Fruit fly (Drosophila melanogaster) whole organism, prepupa: ENCODE measurements around the gene Blm.
A peak's percentile ranks its signal among the peaks of the same experiment; 100 is the strongest.

Source experiments
- Blimp-1 ChIP-seq: fragments of 200-800 bp; sonication (Bioruptor generic); optimal IDR thresholded peaks from 3 replicates; lab custom pipeline; 2017; ENCODE audit warnings: missing biosample characterization, missing genetic modification characterization, mild to moderate bottlenecking, moderate library complexity, missing genetic modification reagents
- CG10669 ChIP-seq: fragments of 200-800 bp; sonication (Bioruptor generic); optimal IDR thresholded peaks from 3 replicates; lab custom pipeline; 2018; ENCODE audit warnings: missing biosample characterization, mild to moderate bottlenecking, missing genetic modification characterization, moderate library complexity
- CG11294 ChIP-seq: fragments of 200-800 bp; sonication (Bioruptor generic); IDR thresholded peaks from 2 replicates; pipeline ENCODE4 v1.3.6; 2022; ENCODE audit warnings: missing biosample characterization, missing genetic modification characterization
- CG11902 ChIP-seq: fragments of 200-800 bp; sonication (Bioruptor generic); optimal IDR thresholded peaks from 3 replicates; lab custom pipeline; 2016; ENCODE audit warnings: missing biosample characterization, missing genetic modification characterization
- CG15336 ChIP-seq: fragments of 200-800 bp; sonication (Bioruptor generic); IDR thresholded peaks from 2 replicates; pipeline ENCODE4 v1.3.6; 2022; ENCODE audit warnings: missing biosample characterization, missing genetic modification characterization
- CG16779 ChIP-seq: fragments of 200-800 bp; sonication (Bioruptor generic); optimal IDR thresholded peaks from 3 replicates; lab custom pipeline; 2017; ENCODE audit warnings: missing biosample characterization, mild to moderate bottlenecking, missing genetic modification characterization
- CG3032 ChIP-seq: fragments of 200-800 bp; optimal IDR thresholded peaks from 2 replicates; lab custom pipeline; 2019; ENCODE audit warnings: missing biosample characterization, mild to moderate bottlenecking, missing genetic modification characterization, moderate library complexity
- CG34406 ChIP-seq: fragments of 200-800 bp; sonication (Bioruptor generic); optimal IDR thresholded peaks from 3 replicates; lab custom pipeline; 2016; ENCODE audit warnings: missing biosample characterization, missing genetic modification characterization
- CG3919 ChIP-seq: fragments of 200-800 bp; sonication (Bioruptor generic); optimal IDR thresholded peaks from 3 replicates; lab custom pipeline; 2016; ENCODE audit warnings: missing biosample characterization, missing genetic modification characterization
- CG4318 ChIP-seq: fragments of 200-800 bp; sonication (Bioruptor generic); optimal IDR thresholded peaks from 3 replicates; lab custom pipeline; 2017; ENCODE audit warnings: missing biosample characterization, mild to moderate bottlenecking, missing genetic modification characterization
- CG6276 ChIP-seq: fragments of 200-800 bp; sonication (Bioruptor generic); optimal IDR thresholded peaks from 2 replicates; lab custom pipeline; 2017; ENCODE audit warnings: missing biosample characterization, mild to moderate bottlenecking, missing genetic modification characterization
- CG6792 ChIP-seq: fragments of 200-800 bp; sonication (Bioruptor generic); optimal IDR thresholded peaks from 3 replicates; lab custom pipeline; 2016; ENCODE audit warnings: missing biosample characterization, missing genetic modification characterization
- CG6808 ChIP-seq: fragments of 200-800 bp; sonication (Bioruptor generic); optimal IDR thresholded peaks from 3 replicates; lab custom pipeline; 2017; ENCODE audit warnings: missing biosample characterization, missing genetic modification characterization, mild to moderate bottlenecking, moderate library complexity, missing genetic modification reagents
- CG6854 ChIP-seq: fragments of 200-800 bp; sonication (Bioruptor generic); optimal IDR thresholded peaks from 2 replicates; lab custom pipeline; 2017; ENCODE audit warnings: missing biosample characterization, mild to moderate bottlenecking, missing genetic modification characterization
- CG7368 ChIP-seq: fragments of 200-800 bp; sonication (Bioruptor generic); optimal IDR thresholded peaks from 3 replicates; lab custom pipeline; 2016; ENCODE audit warnings: missing biosample characterization, missing genetic modification characterization
- CG8119 ChIP-seq: fragments of 200-800 bp; sonication (Bioruptor generic); IDR thresholded peaks from 3 replicates; pipeline ENCODE4 v1.3.6; 2022; ENCODE audit warnings: missing biosample characterization, missing genetic modification characterization
- CG8319 ChIP-seq: fragments of 200-800 bp; sonication (Bioruptor generic); optimal IDR thresholded peaks from 3 replicates; lab custom pipeline; 2016; ENCODE audit warnings: missing biosample characterization, missing genetic modification characterization
- Eip75B ChIP-seq: fragments of 200-800 bp; sonication (Bioruptor generic); optimal IDR thresholded peaks from 3 replicates; lab custom pipeline; 2016; ENCODE audit warnings: missing biosample characterization, missing genetic modification characterization
- Eip78C ChIP-seq: fragments of 200-800 bp; sonication (Bioruptor generic); peaks from one replicate; lab custom pipeline; 2016; ENCODE audit warnings: missing biosample characterization, missing genetic modification characterization
- Ets21C ChIP-seq: fragments of 200-800 bp; sonication (Bioruptor generic); optimal IDR thresholded peaks from 3 replicates; lab custom pipeline; 2016; ENCODE audit warnings: missing biosample characterization, missing genetic modification characterization
- Ets96B ChIP-seq: fragments of 200-800 bp; optimal IDR thresholded peaks from 2 replicates; lab custom pipeline; 2019; ENCODE audit warnings: missing biosample characterization, mild to moderate bottlenecking, missing genetic modification characterization, moderate library complexity
- Gug ChIP-seq: fragments of 200-800 bp; sonication (Bioruptor generic); IDR thresholded peaks from 2 replicates; pipeline ENCODE4 v1.3.6; 2022; ENCODE audit warnings: missing biosample characterization, missing genetic modification characterization
- Hr38 ChIP-seq: sonication (Bioruptor generic); optimal IDR thresholded peaks from 2 replicates; lab custom pipeline; 2016; ENCODE audit warnings: missing biosample characterization, missing genetic modification characterization
- Hr39 ChIP-seq: fragments of 200-800 bp; sonication (Bioruptor generic); optimal IDR thresholded peaks from 2 replicates; lab custom pipeline; 2016; ENCODE audit warnings: missing biosample characterization, missing genetic modification characterization
- Hr4 ChIP-seq: fragments of 200-800 bp; sonication (Bioruptor generic); optimal IDR thresholded peaks from 3 replicates; lab custom pipeline; 2016; ENCODE audit warnings: missing biosample characterization, missing genetic modification characterization
- Lpt ChIP-seq: fragments of 200-800 bp; sonication (Bioruptor generic); optimal IDR thresholded peaks from 3 replicates; lab custom pipeline; 2016; ENCODE audit warnings: missing biosample characterization, missing genetic modification characterization
- Met ChIP-seq: fragments of 200-800 bp; sonication (Bioruptor generic); optimal IDR thresholded peaks from 3 replicates; lab custom pipeline; 2016; ENCODE audit warnings: missing biosample characterization, missing genetic modification characterization
- OdsH ChIP-seq: fragments of 200-800 bp; sonication (Bioruptor generic); optimal IDR thresholded peaks from 3 replicates; lab custom pipeline; 2016; ENCODE audit warnings: missing biosample characterization, missing genetic modification characterization
- Sox102F ChIP-seq: fragments of 200-800 bp; sonication (Bioruptor generic); optimal IDR thresholded peaks from 2 replicates; lab custom pipeline; 2016; ENCODE audit warnings: missing biosample characterization, mild to moderate bottlenecking, missing genetic modification characterization
- Sox14 ChIP-seq: fragments of 200-800 bp; sonication (Bioruptor generic); optimal IDR thresholded peaks from 3 replicates; lab custom pipeline; 2016; ENCODE audit warnings: missing biosample characterization, missing genetic modification characterization
- Sox15 ChIP-seq: fragments of 200-800 bp; sonication (Bioruptor generic); optimal IDR thresholded peaks from 3 replicates; lab custom pipeline; 2016; ENCODE audit warnings: missing biosample characterization, missing genetic modification characterization
- achi ChIP-seq: fragments of 200-800 bp; sonication (Bioruptor generic); optimal IDR thresholded peaks from 3 replicates; lab custom pipeline; 2016; ENCODE audit warnings: missing biosample characterization, missing genetic modification characterization
- acj6 ChIP-seq: fragments of 200-800 bp; sonication (Bioruptor generic); optimal IDR thresholded peaks from 3 replicates; lab custom pipeline; 2016; ENCODE audit warnings: missing biosample characterization, missing genetic modification characterization
- dac ChIP-seq: fragments of 200-800 bp; sonication (Bioruptor generic); optimal IDR thresholded peaks from 2 replicates; lab custom pipeline; 2017; ENCODE audit warnings: missing biosample characterization, mild to moderate bottlenecking, missing genetic modification characterization
- dsx ChIP-seq: fragments of 200-800 bp; optimal IDR thresholded peaks from 3 replicates; lab custom pipeline; 2019; ENCODE audit warnings: missing biosample characterization, mild to moderate bottlenecking, missing genetic modification characterization, moderate library complexity; ENCODE audit not compliant: poor library complexity, severe bottlenecking
- eg ChIP-seq: fragments of 200-800 bp; sonication (Bioruptor generic); IDR thresholded peaks from 3 replicates; pipeline ENCODE4 v1.3.6; 2022; ENCODE audit warnings: missing biosample characterization, missing genetic modification characterization
- fd59A ChIP-seq: fragments of 200-800 bp; sonication (Bioruptor generic); optimal IDR thresholded peaks from 2 replicates; lab custom pipeline; 2017; ENCODE audit warnings: missing biosample characterization, mild to moderate bottlenecking, missing genetic modification characterization, missing genetic modification reagents
- fd85E ChIP-seq: fragments of 200-800 bp; sonication (Bioruptor generic); optimal IDR thresholded peaks from 3 replicates; lab custom pipeline; 2016; ENCODE audit warnings: missing biosample characterization, missing genetic modification characterization
- fkh ChIP-seq: fragments of 200-800 bp; sonication (Bioruptor generic); optimal IDR thresholded peaks from 3 replicates; lab custom pipeline; 2017; ENCODE audit warnings: missing biosample characterization, mild to moderate bottlenecking, missing genetic modification characterization, moderate library complexity
- lz ChIP-seq: fragments of 200-800 bp; sonication (Bioruptor generic); optimal IDR thresholded peaks from 3 replicates; lab custom pipeline; 2016; ENCODE audit warnings: missing biosample characterization, missing genetic modification characterization
- net ChIP-seq: fragments of 200-800 bp; sonication (Bioruptor generic); optimal IDR thresholded peaks from 3 replicates; lab custom pipeline; 2016; ENCODE audit warnings: missing biosample characterization, missing genetic modification characterization
- pdm3 ChIP-seq: fragments of 200-800 bp; sonication (Bioruptor generic); optimal IDR thresholded peaks from 3 replicates; lab custom pipeline; 2016; ENCODE audit warnings: missing biosample characterization, missing genetic modification characterization
- salr ChIP-seq, 2 experiments: fragments of 200-800 bp; sonication (Bioruptor generic); optimal IDR thresholded peaks; 3 replicates each; lab custom pipeline; 2016 to 2018; ENCODE audit warnings: missing biosample characterization in 2 of 2, missing genetic modification characterization in 2 of 2, mild to moderate bottlenecking in 1 of 2
- ss ChIP-seq, 2 experiments: fragments of 200-800 bp; sonication (Bioruptor generic); optimal IDR thresholded peaks; 2 replicates in 1 of 2; 3 replicates in 1 of 2; lab custom pipeline; 2017 to 2018; ENCODE audit warnings: mild to moderate bottlenecking in 2 of 2, missing biosample characterization in 2 of 2, missing genetic modification characterization in 2 of 2, moderate library complexity in 1 of 2
- svp ChIP-seq: fragments of 200-800 bp; sonication (Bioruptor generic); peaks from one replicate; lab custom pipeline; 2016; ENCODE audit warnings: missing biosample characterization, missing genetic modification characterization
- topi ChIP-seq: fragments of 200-800 bp; sonication (Bioruptor generic); optimal IDR thresholded peaks from 3 replicates; lab custom pipeline; 2016; ENCODE audit warnings: missing biosample characterization, missing genetic modification characterization
- vri ChIP-seq: fragments of 200-800 bp; sonication (Bioruptor generic); optimal IDR thresholded peaks from 3 replicates; lab custom pipeline; 2016; ENCODE audit warnings: missing biosample characterization, mild to moderate bottlenecking, missing genetic modification characterization

The Blm gene

DNA sequence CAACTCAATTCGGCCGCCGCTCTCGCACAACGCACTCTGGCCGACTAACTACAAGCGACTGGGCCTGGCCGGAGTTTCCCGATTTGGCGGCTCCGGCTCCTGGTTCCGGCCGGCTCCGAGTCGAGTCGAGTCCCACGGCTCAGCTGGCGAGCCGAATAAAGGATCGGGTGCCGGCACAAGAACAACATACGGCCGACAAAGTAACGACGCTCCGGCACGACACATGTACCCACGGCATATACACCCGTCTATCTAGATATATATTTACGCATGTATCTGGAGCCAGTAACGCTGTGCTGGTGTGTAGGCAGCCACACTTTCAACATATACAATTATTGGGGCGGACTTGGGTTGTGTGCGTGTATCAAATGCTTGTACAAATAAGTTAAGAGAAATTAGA lies 29.9 kb upstream of the Blm start:
- TF ChIP-seq Lpt (GFP tag; lab: Kevin White, UChicago) = no peak
- peak; percentile 31 for TF ChIP-seq Eip78C (GFP tag; lab: Kevin White, UChicago)
- no peak for TF ChIP-seq lz (GFP tag; lab: Kevin White, UChicago)
- TF ChIP-seq Sox15 = no peak

DNA sequence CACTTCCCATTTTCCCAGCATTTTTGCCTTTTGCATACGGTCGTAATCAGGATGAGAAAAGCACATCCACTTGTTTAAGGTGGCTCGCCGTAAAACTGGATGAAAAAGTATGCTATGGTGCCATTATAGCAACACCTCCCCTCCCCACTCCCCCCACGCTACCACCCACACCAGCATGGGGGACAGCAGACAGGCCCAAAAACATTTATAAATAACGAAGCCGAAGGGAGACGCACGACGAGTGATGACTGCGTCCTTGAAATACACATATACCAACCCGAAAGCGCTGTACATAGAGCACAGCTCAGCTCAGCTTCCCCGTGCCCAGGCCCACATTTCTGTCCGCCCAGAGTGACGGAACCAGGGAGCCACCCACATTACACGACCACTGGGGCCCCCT lies 29.1 kb upstream of the Blm start:
- TF ChIP-seq pdm3 (GFP tag; lab: Kevin White, UChicago) = no peak
- no peak for TF ChIP-seq OdsH
- no peak for TF ChIP-seq CG11294 (GFP tag; lab: Robert Waterston, UW)
- no peak for TF ChIP-seq achi
- no peak for TF ChIP-seq Hr4 (GFP tag; lab: Kevin White, UChicago)
- TF ChIP-seq Sox102F = no peak
- no peak for TF ChIP-seq Ets96B (tag; lab: Kevin White, UChicago)
- TF ChIP-seq CG6854 = no peak
- TF ChIP-seq Ets21C (GFP tag; lab: Kevin White, UChicago) = no peak
- TF ChIP-seq net (GFP tag; lab: Kevin White, UChicago) = no peak
- no peak for TF ChIP-seq fkh
- TF ChIP-seq CG16779 (tag; lab: Kevin White, UChicago) = no peak
- no peak for TF ChIP-seq Hr38 (GFP tag; lab: Kevin White, UChicago)
- TF ChIP-seq, all 60 proteins: peak for 0

DNA sequence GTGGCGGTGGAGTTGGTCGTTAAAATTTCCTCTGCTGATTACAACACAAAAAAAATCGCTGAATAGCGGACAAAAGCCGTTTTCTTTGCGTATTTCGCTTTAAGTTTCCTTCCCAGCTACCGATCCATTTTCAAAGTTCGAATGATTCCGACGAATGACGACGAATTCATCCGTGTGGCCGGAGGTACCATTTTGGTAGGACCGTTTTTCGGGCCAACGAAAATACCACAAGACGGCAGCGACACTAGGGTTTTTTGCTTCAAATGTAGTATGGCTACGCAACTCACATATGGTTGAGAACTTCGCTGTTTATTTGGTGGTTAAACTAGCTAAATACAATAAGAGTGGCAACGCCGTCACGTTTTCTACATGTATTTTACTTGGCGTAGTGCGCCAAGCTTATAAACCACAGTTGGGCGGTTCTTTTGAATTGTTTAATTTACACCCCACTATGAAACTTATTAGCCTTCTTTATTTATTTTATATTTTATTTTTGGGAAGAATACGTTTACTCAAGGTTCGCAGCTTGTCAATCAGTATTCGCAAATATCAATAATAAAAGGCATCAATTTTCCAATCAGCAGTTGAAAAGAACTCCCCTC lies 22.8 kb upstream of the Blm start, which contains the start of gene Lk6:
Gene Lk6 (minus strand): TSS at position 179 of the 602 bp plus-strand sequence.
- peak in 1 of 2 experiments; percentile 0 for TF ChIP-seq salr (GFP tag; optimal IDR thresholded peaks at IDR 0.05; lab: Kevin White, UChicago)
- peak; percentile 90 for TF ChIP-seq CG6854
- TF ChIP-seq CG7368 = peak; percentile 47
- peak; percentile 6 for TF ChIP-seq CG3032 (tag; lab: Kevin White, UChicago)
- no peak for TF ChIP-seq CG15336 (GFP tag; lab: Robert Waterston, UW)
- no peak for TF ChIP-seq fd85E
- peak; percentile 70 for TF ChIP-seq net (GFP tag; lab: Kevin White, UChicago)
- TF ChIP-seq lz (GFP tag; lab: Kevin White, UChicago) = peak; percentile 8
- peak; percentile 80 for TF ChIP-seq vri (GFP tag; lab: Kevin White, UChicago)
- TF ChIP-seq topi (GFP tag; lab: Kevin White, UChicago) = peak; percentile 31
- no peak for TF ChIP-seq dac
- TF ChIP-seq dsx = peak; percentile 32
- no peak for TF ChIP-seq CG11902 (GFP tag; lab: Kevin White, UChicago)
- TF ChIP-seq CG6792 (GFP tag; lab: Kevin White, UChicago) = no peak
- TF ChIP-seq ss (GFP tag; optimal IDR thresholded peaks at IDR 0.05; lab: Kevin White, UChicago) = peak; percentile 69
- no peak for TF ChIP-seq acj6
- TF ChIP-seq eg (GFP tag; lab: Robert Waterston, UW) = no peak
- TF ChIP-seq Sox14 (GFP tag; lab: Kevin White, UChicago) = peak; percentile 66
- no peak for TF ChIP-seq Hr4 (GFP tag; lab: Kevin White, UChicago)
- peak; percentile 28 for TF ChIP-seq fkh
- TF ChIP-seq CG3919 (GFP tag; lab: Kevin White, UChicago) = peak; percentile 54
- TF ChIP-seq Blimp-1 (GFP tag; lab: Kevin White, UChicago) = peak; percentile 24
- no peak for TF ChIP-seq Hr38 (GFP tag; lab: Kevin White, UChicago)
- no peak for TF ChIP-seq pdm3 (GFP tag; lab: Kevin White, UChicago)
- TF ChIP-seq CG34406 (GFP tag; lab: Kevin White, UChicago) = no peak
- TF ChIP-seq Met = no peak
- TF ChIP-seq CG4318 (GFP tag; lab: Kevin White, UChicago) = no peak
- no peak for TF ChIP-seq Gug (GFP tag; lab: Robert Waterston, UW)
- TF ChIP-seq CG8119 = no peak
- TF ChIP-seq Hr39 (GFP tag; lab: Kevin White, UChicago) = no peak
- no peak for TF ChIP-seq CG8319 (GFP tag; lab: Kevin White, UChicago)
- TF ChIP-seq CG10669 (GFP tag; lab: Kevin White, UChicago) = no peak
- peak; percentile 61 for TF ChIP-seq CG6808 (GFP tag; lab: Kevin White, UChicago)
- TF ChIP-seq achi = no peak
- TF ChIP-seq svp (GFP tag; lab: Kevin White, UChicago) = no peak
- no peak for TF ChIP-seq CG6276
- no peak for TF ChIP-seq Sox15
- TF ChIP-seq fd59A = no peak
- TF ChIP-seq Eip75B (GFP tag; lab: Kevin White, UChicago) = peak; percentile 52
